Worm (Caenorhabditis elegans): ENCODE results near the gene Y61A9LA.1.

Gene Y61A9LA.1

DNA sequence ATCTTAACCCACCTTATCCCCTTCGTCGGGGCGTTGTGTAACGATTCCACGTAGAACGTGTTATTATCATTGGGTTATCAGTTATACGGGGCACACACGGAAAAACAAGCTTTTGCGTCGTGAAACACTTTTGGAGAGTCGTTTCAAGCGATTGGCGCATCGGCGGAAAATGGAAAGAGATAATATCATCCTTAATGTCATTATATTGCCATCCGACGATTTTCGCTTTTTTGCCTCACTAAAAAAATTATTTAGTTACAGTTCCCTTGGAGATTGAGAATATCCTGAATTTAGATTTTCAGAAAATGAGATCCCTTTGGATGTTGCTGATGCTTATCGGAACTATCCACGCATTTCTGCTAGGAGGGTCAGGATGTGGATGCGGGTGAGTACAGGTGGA is 63.4 kb downstream of the Y61A9LA.1 start, which contains the start of gene F41F3.8:
F41F3.8 (plus strand) TSS at position 301 of the 400 bp plus-strand sequence.
- TF ChIP-seq hlh-26 (GFP tag; conservative IDR thresholded peaks at IDR 0.05) (no peak), D2030.7 (GFP tag; IDR thresholded peaks at IDR 0.05) (no peak), ceh-79 (tag; optimal IDR thresholded peaks at IDR 0.05) (no peak), nhr-120 (GFP tag; IDR thresholded peaks at IDR 0.05) (no peak), repo-1 (tag; optimal IDR thresholded peaks at IDR 0.05) (no peak), egl-44 (GFP tag; IDR thresholded peaks at IDR 0.05) (no peak), F10E7.11 (tag; optimal IDR thresholded peaks at IDR 0.05) (no peak), nhr-179 (tag; optimal IDR thresholded peaks at IDR 0.05) (no peak), F22D6.2 (tag; optimal IDR thresholded peaks at IDR 0.05) (no peak), nhr-90 (tag; optimal IDR thresholded peaks at IDR 0.05) (no peak), rcor-1 (GFP tag; IDR thresholded peaks at IDR 0.05) (no peak), egrh-3 (GFP tag; IDR thresholded peaks at IDR 0.05) (no peak), madf-10 (tag; optimal IDR thresholded peaks at IDR 0.05) (no peak)

DNA sequence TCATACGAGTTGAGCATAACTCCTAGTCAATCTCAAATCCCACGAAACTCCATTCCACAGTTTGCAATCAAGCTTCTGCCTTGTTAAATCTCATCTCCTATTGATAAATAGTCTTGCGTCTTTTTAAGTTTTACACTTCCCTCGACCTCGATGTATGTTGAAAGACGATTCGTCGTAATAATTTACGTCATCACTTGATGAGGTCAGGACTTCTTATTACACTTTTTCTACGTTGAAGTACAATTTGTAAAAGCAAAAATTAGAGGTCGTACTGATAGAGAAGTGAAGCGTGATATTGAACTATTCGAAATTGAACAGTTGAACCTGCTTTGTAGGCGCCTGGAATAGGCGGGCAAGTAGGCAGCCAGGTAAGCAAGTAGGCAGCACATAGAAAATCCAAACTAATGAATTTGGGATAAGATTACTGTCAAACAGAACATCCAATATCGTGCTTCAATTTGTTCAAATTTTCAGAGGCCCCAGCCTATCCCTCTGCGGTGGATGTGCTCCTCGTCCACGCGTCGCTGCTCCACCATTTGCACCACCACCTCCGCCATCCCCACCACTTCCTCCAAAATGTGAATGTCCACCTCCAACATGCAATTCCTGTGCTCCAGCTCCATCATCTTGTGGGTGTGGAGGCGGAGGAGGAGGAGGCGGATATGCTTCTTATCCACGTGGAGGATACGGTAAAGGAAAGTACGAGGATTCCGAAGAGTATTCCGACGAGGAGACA is 64.7 kb downstream of the Y61A9LA.1 start:
- TF ChIP-seq Y79H2A.3 (GFP tag; conservative IDR thresholded peaks at IDR 0.05): no peak
- 0 out of 2 replicates have a peak, but pooled peaks have one; percentile 70 for TF ChIP-seq cebp-2 (GFP tag; IDR thresholded peaks at IDR 0.05)
- TF ChIP-seq hlh-26 (GFP tag; conservative IDR thresholded peaks at IDR 0.05): no peak
- no peak for TF ChIP-seq mxl-1 (tag; optimal IDR thresholded peaks at IDR 0.05)
- no peak for TF ChIP-seq ccch-3 (GFP tag; optimal IDR thresholded peaks at IDR 0.05)
- TF ChIP-seq rec-8 (tag; optimal IDR thresholded peaks at IDR 0.05): no peak
- TF ChIP-seq egl-18 (GFP tag; IDR thresholded peaks at IDR 0.05): no peak
- TF ChIP-seq ekl-4 (GFP tag; IDR thresholded peaks at IDR 0.05): no peak
- no peak for TF ChIP-seq B0019.2 (GFP tag; conservative IDR thresholded peaks at IDR 0.05)
- no peak for TF ChIP-seq snpc-4 (GFP tag; optimal IDR thresholded peaks at IDR 0.05)
- no peak for TF ChIP-seq snpc-4 (tag; optimal IDR thresholded peaks at IDR 0.05)
- TF ChIP-seq sptf-2 (GFP tag; optimal IDR thresholded peaks at IDR 0.05): no peak
- no peak for TF ChIP-seq ceh-79 (tag; optimal IDR thresholded peaks at IDR 0.05)
- TF ChIP-seq lir-1 (GFP tag; conservative IDR thresholded peaks at IDR 0.05): no peak
- TF ChIP-seq lin-54 (GFP tag; optimal IDR thresholded peaks at IDR 0.05): no peak
- TF ChIP-seq ztf-26 (tag; optimal IDR thresholded peaks at IDR 0.05): no peak
- TF ChIP-seq madf-3 (GFP tag; IDR thresholded peaks at IDR 0.05): no peak
- no peak for TF ChIP-seq dpff-1 (tag; optimal IDR thresholded peaks at IDR 0.05)
- TF ChIP-seq rpc-1 (optimal IDR thresholded peaks at IDR 0.05): no peak
- no peak for TF ChIP-seq rpc-1 (tag; optimal IDR thresholded peaks at IDR 0.05)
- TF ChIP-seq gei-17 (GFP tag; optimal IDR thresholded peaks at IDR 0.05): no peak
- TF ChIP-seq hsf-1 (GFP tag; IDR thresholded peaks at IDR 0.05): 0 out of 2 replicates have a peak, but pooled peaks have one; percentile 7
- TF ChIP-seq K11D2.4 (GFP tag; IDR thresholded peaks at IDR 0.05): no peak
- TF ChIP-seq B0035.1 (tag; optimal IDR thresholded peaks at IDR 0.05): no peak
- TF ChIP-seq F57C9.4 (tag; optimal IDR thresholded peaks at IDR 0.05): no peak
- peak; percentile 57; the same call in 1 of the 2 replicates for TF ChIP-seq zfh-2 (GFP tag; conservative IDR thresholded peaks at IDR 0.05)
- TF ChIP-seq mcd-1 (GFP tag; IDR thresholded peaks at IDR 0.05): 0 out of 2 replicates have a peak, but pooled peaks have one; percentile 13

DNA sequence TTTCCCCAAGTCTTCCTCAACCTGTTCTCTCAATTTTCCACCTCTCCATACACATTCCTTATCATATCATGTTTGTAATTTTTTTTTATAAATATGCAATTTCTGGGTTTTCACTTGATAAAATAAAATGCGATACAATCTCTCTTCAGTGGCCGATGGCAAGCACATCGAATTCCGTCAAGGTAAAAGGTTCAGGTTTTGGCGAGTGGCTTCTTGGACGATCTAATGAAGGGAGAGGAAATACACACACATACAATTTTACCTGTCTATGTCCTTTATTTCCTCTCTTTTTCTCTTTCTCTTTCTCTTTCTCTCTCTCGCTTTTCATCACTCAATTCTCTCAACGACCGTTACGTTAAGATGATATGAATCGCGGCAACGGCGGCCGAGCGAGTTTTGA is 66.4 kb downstream of the Y61A9LA.1 start:
- TF ChIP-seq nhr-80 (tag; optimal IDR thresholded peaks at IDR 0.05) (peak; percentile 17), ztf-26 (tag; optimal IDR thresholded peaks at IDR 0.05) (peak; percentile 16), F22D6.2 (tag; optimal IDR thresholded peaks at IDR 0.05) (no peak)

All from whole organism, young adult.